Fruit fly (Drosophila melanogaster) whole organism, pupa: Measurements from ENCODE around the gene Cpn.

ENCODE experiments used
- CG10348 ChIP-seq: fragments of 200-800 bp; sonication (Bioruptor generic); IDR thresholded peaks from 2 replicates; pipeline ENCODE4 v1.3.6; 2022; ENCODE audit warnings: missing biosample characterization, missing genetic modification characterization
- CG12605 ChIP-seq: fragments of 200-800 bp; sonication (Bioruptor generic); IDR thresholded peaks from 2 replicates; pipeline ENCODE4 v1.3.6; 2022; ENCODE audit warnings: missing biosample characterization, missing genetic modification characterization
- CG13204 ChIP-seq: fragments of 200-800 bp; sonication (Bioruptor generic); optimal IDR thresholded peaks from 2 replicates; lab custom pipeline; 2018; ENCODE audit warnings: missing biosample characterization, mild to moderate bottlenecking, missing genetic modification characterization, moderate library complexity
- CG14655 ChIP-seq: fragments of 200-800 bp; sonication (Bioruptor generic); optimal IDR thresholded peaks from 3 replicates; lab custom pipeline; 2017; ENCODE audit warnings: mild to moderate bottlenecking, missing biosample characterization, missing genetic modification reagents, missing genetic modification characterization
- CG15710 ChIP-seq: fragments of 200-800 bp; sonication (Bioruptor generic); optimal IDR thresholded peaks from 2 replicates; lab custom pipeline; 2018; ENCODE audit warnings: missing biosample characterization, mild to moderate bottlenecking, missing genetic modification characterization, moderate library complexity
- CG17806 ChIP-seq: fragments of 200-800 bp; sonication (Bioruptor generic); optimal IDR thresholded peaks from 2 replicates; lab custom pipeline; 2018; ENCODE audit warnings: missing biosample characterization, mild to moderate bottlenecking, missing genetic modification characterization, moderate library complexity
- CG32121 ChIP-seq: fragments of 200-800 bp; sonication (Bioruptor generic); IDR thresholded peaks from 2 replicates; pipeline ENCODE4 v1.3.6; 2022; ENCODE audit warnings: missing biosample characterization, missing genetic modification characterization
- CG34367 ChIP-seq: fragments of 200-800 bp; sonication (Bioruptor generic); optimal IDR thresholded peaks from 2 replicates; lab custom pipeline; 2018; ENCODE audit warnings: missing biosample characterization, mild to moderate bottlenecking, missing genetic modification characterization
- CG4496 ChIP-seq: fragments of 200-800 bp; sonication (Bioruptor generic); IDR thresholded peaks from 3 replicates; pipeline ENCODE4 v1.3.6; 2022; ENCODE audit warnings: missing biosample characterization, missing genetic modification characterization
- CG8159 ChIP-seq: fragments of 200-800 bp; sonication (Bioruptor generic); optimal IDR thresholded peaks from 3 replicates; lab custom pipeline; 2018; ENCODE audit warnings: missing biosample characterization, mild to moderate bottlenecking, missing genetic modification characterization, moderate library complexity
- CG8301 ChIP-seq: fragments of 200-800 bp; sonication (Bioruptor generic); optimal IDR thresholded peaks from 2 replicates; lab custom pipeline; 2018; ENCODE audit warnings: missing biosample characterization, mild to moderate bottlenecking, missing genetic modification characterization
- CG9948 ChIP-seq: fragments of 200-800 bp; sonication (Bioruptor generic); optimal IDR thresholded peaks from 2 replicates; lab custom pipeline; 2018; ENCODE audit warnings: missing biosample characterization, mild to moderate bottlenecking, missing genetic modification characterization, moderate library complexity
- D1 ChIP-seq: fragments of 200-800 bp; sonication (Bioruptor generic); optimal IDR thresholded peaks from 2 replicates; lab custom pipeline; 2018; ENCODE audit warnings: missing biosample characterization, mild to moderate bottlenecking, missing genetic modification characterization, moderate library complexity
- EcR ChIP-seq: fragments of 200-800 bp; sonication (Bioruptor generic); optimal IDR thresholded peaks from 3 replicates; lab custom pipeline; 2019; ENCODE audit warnings: missing biosample characterization, missing genetic modification characterization, mild to moderate bottlenecking, moderate library complexity, missing genetic modification reagents
- Ets98B ChIP-seq: fragments of 200-800 bp; sonication (Bioruptor generic); IDR thresholded peaks from 2 replicates; pipeline ENCODE4 v1.3.6; 2022; ENCODE audit warnings: missing biosample characterization, missing genetic modification characterization
- Pif1A ChIP-seq: fragments of 200-800 bp; sonication (Bioruptor generic); optimal IDR thresholded peaks from 3 replicates; lab custom pipeline; 2016; ENCODE audit warnings: missing biosample characterization, missing genetic modification characterization
- Pif1B ChIP-seq: fragments of 200-800 bp; sonication (Bioruptor generic); optimal IDR thresholded peaks from 3 replicates; lab custom pipeline; 2016; ENCODE audit warnings: missing biosample characterization, missing genetic modification characterization
- Snoo ChIP-seq: fragments of 200-800 bp; sonication (Bioruptor generic); optimal IDR thresholded peaks from 3 replicates; lab custom pipeline; 2017; ENCODE audit warnings: missing biosample characterization, mild to moderate bottlenecking, missing genetic modification characterization, inconsistent platforms
- fd96Ca ChIP-seq: fragments of 200-800 bp; sonication (Bioruptor generic); IDR thresholded peaks from 3 replicates; pipeline ENCODE4 v1.3.6; 2022; ENCODE audit warnings: missing biosample characterization, missing genetic modification characterization
- gl ChIP-seq: fragments of 200-800 bp; sonication (Bioruptor generic); optimal IDR thresholded peaks from 2 replicates; lab custom pipeline; 2018; ENCODE audit warnings: missing biosample characterization, mild to moderate bottlenecking, missing genetic modification characterization

Cpn gene

dm6 chr3R:12185615-12186014, 19.6 kb upstream of the Cpn start:
- TF ChIP-seq CG34367 (tag; lab: Kevin White, UChicago): no peak
- no peak for TF ChIP-seq CG8159
- no peak for TF ChIP-seq CG8301
- TF ChIP-seq CG4496: no peak
- TF ChIP-seq CG17806 (tag; lab: Kevin White, UChicago): no peak
- TF ChIP-seq Pif1A: no peak
- no peak for TF ChIP-seq EcR (GFP tag; lab: Kevin White, UChicago)
- no peak for TF ChIP-seq CG9948 (tag; lab: Kevin White, UChicago)
- no peak for TF ChIP-seq CG32121 (GFP tag; lab: Robert Waterston, UW)
- TF ChIP-seq Snoo (tag; lab: Kevin White, UChicago): no peak

- TF ChIP-seq CG14655 (GFP tag; lab: Kevin White, UChicago): peak; percentile 52
- no peak for TF ChIP-seq CG34367 (tag; lab: Kevin White, UChicago)
- peak; percentile 3 for TF ChIP-seq CG8159
- peak; percentile 58; the same call in 2 of the 3 replicates for TF ChIP-seq CG4496
- peak; percentile 55; the same call in 2 of the 3 replicates for TF ChIP-seq fd96Ca (GFP tag; lab: Robert Waterston, UW)
- no peak for TF ChIP-seq CG9948 (tag; lab: Kevin White, UChicago)
- TF ChIP-seq Ets98B (GFP tag; lab: Robert Waterston, UW): peak; percentile 18; the same call in 1 of the 2 replicates
- no peak for TF ChIP-seq D1 (tag; lab: Kevin White, UChicago)
- peak; percentile 22; the same call in 1 of the 2 replicates for TF ChIP-seq CG12605 (GFP tag; lab: Robert Waterston, UW)
Observed at dm6 chr3R:12168348-12168747, 2.4 kb upstream of the Cpn start.

dm6 chr3R:12158495-12158894, 7.5 kb downstream of the Cpn start, which contains the start of gene dpr15:
Gene dpr15, minus strand, starts transcription at chr3R:12158595.
- no peak for TF ChIP-seq CG10348 (GFP tag; lab: Robert Waterston, UW)
- TF ChIP-seq EcR (GFP tag; lab: Kevin White, UChicago): no peak
- TF ChIP-seq CG13204 (GFP tag; lab: Kevin White, UChicago): no peak
- TF ChIP-seq CG32121 (GFP tag; lab: Robert Waterston, UW): no peak
- no peak for TF ChIP-seq D1 (tag; lab: Kevin White, UChicago)
- no peak for TF ChIP-seq Ets98B (GFP tag; lab: Robert Waterston, UW)
- no peak for TF ChIP-seq CG14655 (GFP tag; lab: Kevin White, UChicago)
- no peak for TF ChIP-seq CG15710
- no peak for TF ChIP-seq gl (tag; lab: Kevin White, UChicago)
- TF ChIP-seq CG4496: no peak
- TF ChIP-seq CG34367 (tag; lab: Kevin White, UChicago): no peak
- no peak for TF ChIP-seq Pif1A
- TF ChIP-seq CG9948 (tag; lab: Kevin White, UChicago): no peak
- no peak for TF ChIP-seq CG8301

dm6 chr3R:12128151-12128970, 37.6 kb downstream of the Cpn start, which contains the start of gene CG4702:
Gene CG4702, minus strand, starts transcription at chr3R:12128201.
- TF ChIP-seq Ets98B (GFP tag; lab: Robert Waterston, UW) (no peak), CG8301 (no peak), CG12605 (GFP tag; lab: Robert Waterston, UW) (no peak), CG14655 (GFP tag; lab: Kevin White, UChicago) (peak; percentile 12), CG8159 (peak; percentile 5)

dm6 chr3R:12125431-12126027, 40.5 kb downstream of the Cpn start:
- TF ChIP-seq Pif1B (GFP tag; lab: Kevin White, UChicago) (no peak), fd96Ca (GFP tag; lab: Robert Waterston, UW) (no peak), CG8301 (no peak), CG14655 (GFP tag; lab: Kevin White, UChicago) (no peak), gl (tag; lab: Kevin White, UChicago) (no peak), CG13204 (GFP tag; lab: Kevin White, UChicago) (no peak), CG8159 (no peak), D1 (tag; lab: Kevin White, UChicago) (no peak), CG9948 (tag; lab: Kevin White, UChicago) (no peak), Snoo (tag; lab: Kevin White, UChicago) (no peak), CG12605 (GFP tag; lab: Robert Waterston, UW) (no peak), CG4496 (no peak), CG10348 (GFP tag; lab: Robert Waterston, UW) (no peak), CG17806 (tag; lab: Kevin White, UChicago) (no peak), CG34367 (tag; lab: Kevin White, UChicago) (no peak), Ets98B (GFP tag; lab: Robert Waterston, UW) (no peak)

- TF ChIP-seq gl (tag; lab: Kevin White, UChicago) (no peak), Pif1B (GFP tag; lab: Kevin White, UChicago) (no peak), CG15710 (no peak), CG4496 (no peak), CG14655 (GFP tag; lab: Kevin White, UChicago) (no peak), Ets98B (GFP tag; lab: Robert Waterston, UW) (no peak), EcR (GFP tag; lab: Kevin White, UChicago) (no peak), Snoo (tag; lab: Kevin White, UChicago) (no peak), fd96Ca (GFP tag; lab: Robert Waterston, UW) (no peak), D1 (tag; lab: Kevin White, UChicago) (no peak), CG8301 (no peak), Pif1A (no peak)
- TF ChIP-seq, all 21 proteins: peak for 0
Observed at dm6 chr3R:12124843-12125242, 41.1 kb downstream of the Cpn start.
